Worm (Caenorhabditis elegans) whole organism, late embryonic: ENCODE data around the gene ador-1.

Experiments
- C38D4.7 ChIP-seq: fragments of 200-800 bp; sonication (Bioruptor generic); optimal IDR thresholded peaks from 2 replicates; lab custom pipeline; 2018; ENCODE audit warnings: mild to moderate bottlenecking, missing genetic modification characterization, moderate library complexity, missing compliant biosample characterization
- F13H6.1 ChIP-seq: sonication (generic microtip); optimal IDR thresholded peaks from 2 replicates; lab custom pipeline; 2016; ENCODE audit warnings: missing genetic modification characterization, missing compliant biosample characterization
- K02D7.2 ChIP-seq: sonication (generic microtip); optimal IDR thresholded peaks from 2 replicates; lab custom pipeline; 2017; ENCODE audit warnings: mild to moderate bottlenecking, missing genetic modification characterization, missing compliant biosample characterization
- T23F11.4 ChIP-seq: fragments of 200-800 bp; sonication (Bioruptor generic); optimal IDR thresholded peaks from 2 replicates; lab custom pipeline; 2018; ENCODE audit warnings: mild to moderate bottlenecking, missing genetic modification characterization, missing compliant biosample characterization
- Y22D7AL.16 ChIP-seq: sonication (generic microtip); optimal IDR thresholded peaks from 2 replicates; lab custom pipeline; 2016; ENCODE audit warnings: missing genetic modification characterization, missing compliant biosample characterization
- ama-1 ChIP-seq: fragments of 150-350 bp; optimal IDR thresholded peaks from 2 replicates; lab custom pipeline; 2014
- ceh-14 ChIP-seq: sonication (generic microtip); optimal IDR thresholded peaks from 2 replicates; lab custom pipeline; 2016; ENCODE audit warnings: missing genotype, missing genetic modification characterization, missing compliant biosample characterization
- ceh-18 ChIP-seq: sonication (generic microtip); optimal IDR thresholded peaks from 2 replicates; lab custom pipeline; 2016; ENCODE audit warnings: missing genetic modification characterization, missing compliant biosample characterization
- ceh-2 ChIP-seq: sonication (generic microtip); optimal IDR thresholded peaks from 2 replicates; lab custom pipeline; 2016; ENCODE audit warnings: missing genotype, missing genetic modification characterization, missing compliant biosample characterization
- ceh-22 ChIP-seq: sonication (generic microtip); optimal IDR thresholded peaks from 2 replicates; lab custom pipeline; 2017; ENCODE audit warnings: missing biosample characterization, missing genetic modification characterization
- ceh-24 ChIP-seq: sonication (generic microtip); optimal IDR thresholded peaks from 2 replicates; lab custom pipeline; 2016; ENCODE audit warnings: mild to moderate bottlenecking, missing genetic modification characterization, missing compliant biosample characterization
- ceh-30 ChIP-seq: fragments of 150-350 bp; optimal IDR thresholded peaks from 2 replicates; lab custom pipeline; 2014; ENCODE audit warnings: missing biosample characterization, missing genetic modification characterization
- ceh-34 ChIP-seq: sonication (generic microtip); optimal IDR thresholded peaks from 2 replicates; lab custom pipeline; 2016; ENCODE audit warnings: mild to moderate bottlenecking, missing genetic modification characterization, missing compliant biosample characterization
- ceh-48 ChIP-seq: sonication (generic microtip); optimal IDR thresholded peaks from 2 replicates; lab custom pipeline; 2016; ENCODE audit warnings: missing genetic modification characterization, inconsistent platforms, missing compliant biosample characterization
- dmd-4 ChIP-seq: sonication (generic microtip); optimal IDR thresholded peaks from 2 replicates; lab custom pipeline; 2016; ENCODE audit warnings: borderline replicate concordance, missing genetic modification characterization, missing compliant biosample characterization
- dve-1 ChIP-seq: sonication (generic microtip); optimal IDR thresholded peaks from 2 replicates; lab custom pipeline; 2017; ENCODE audit warnings: antibody characterized with exemption, mild to moderate bottlenecking, missing genetic modification characterization, missing compliant biosample characterization
- elt-2 ChIP-seq: sonication (generic microtip); optimal IDR thresholded peaks from 2 replicates; lab custom pipeline; 2016; ENCODE audit warnings: missing genetic modification reagents, missing genetic modification characterization, missing compliant biosample characterization
- elt-4 ChIP-seq: sonication (generic microtip); optimal IDR thresholded peaks from 2 replicates; lab custom pipeline; 2016; ENCODE audit warnings: missing genetic modification characterization, missing compliant biosample characterization
- eyg-1 ChIP-seq: sonication (generic microtip); optimal IDR thresholded peaks from 2 replicates; lab custom pipeline; 2016; ENCODE audit warnings: missing genotype, missing genetic modification characterization, missing compliant biosample characterization
- fkh-10 ChIP-seq: fragments of 150-350 bp; optimal IDR thresholded peaks from 2 replicates; lab custom pipeline; 2014; ENCODE audit warnings: missing biosample characterization, missing genetic modification reagents, missing genetic modification characterization
- fkh-6 ChIP-seq: sonication (generic microtip); optimal IDR thresholded peaks from 2 replicates; lab custom pipeline; 2016; ENCODE audit warnings: missing genetic modification characterization, missing compliant biosample characterization
- hlh-13 ChIP-seq: fragments of 200-800 bp; sonication (Bioruptor generic); optimal IDR thresholded peaks from 2 replicates; lab custom pipeline; 2018; ENCODE audit warnings: mild to moderate bottlenecking, missing genetic modification characterization, missing compliant biosample characterization
- hlh-6 ChIP-seq: sonication (generic microtip); optimal IDR thresholded peaks from 2 replicates; lab custom pipeline; 2016; ENCODE audit warnings: missing genotype, missing genetic modification characterization, missing compliant biosample characterization
- hlh-8 ChIP-seq: sonication (generic microtip); optimal IDR thresholded peaks from 2 replicates; lab custom pipeline; 2016; ENCODE audit warnings: missing genotype, missing genetic modification characterization, missing compliant biosample characterization
- lim-6 ChIP-seq: sonication (generic microtip); optimal IDR thresholded peaks from 2 replicates; lab custom pipeline; 2016; ENCODE audit warnings: missing genetic modification characterization, missing compliant biosample characterization
- lin-11 ChIP-seq: fragments of 200-800 bp; sonication (Bioruptor generic); optimal IDR thresholded peaks from 2 replicates; lab custom pipeline; 2018; ENCODE audit warnings: mild to moderate bottlenecking, missing genetic modification characterization, missing compliant biosample characterization
- madf-2 ChIP-seq: sonication (generic microtip); optimal IDR thresholded peaks from 2 replicates; lab custom pipeline; 2017; ENCODE audit warnings: missing genetic modification characterization, missing compliant biosample characterization
- odd-2 ChIP-seq: sonication (generic microtip); optimal IDR thresholded peaks from 2 replicates; lab custom pipeline; 2017; ENCODE audit warnings: antibody characterized with exemption, mild to moderate bottlenecking, missing genetic modification characterization, missing compliant biosample characterization
- pag-3 ChIP-seq: sonication (generic microtip); optimal IDR thresholded peaks from 2 replicates; lab custom pipeline; 2016; ENCODE audit warnings: missing compliant biosample characterization, missing genetic modification characterization, borderline replicate concordance
- pat-9 ChIP-seq: fragments of 200-800 bp; sonication (Bioruptor generic); optimal IDR thresholded peaks from 2 replicates; lab custom pipeline; 2018; ENCODE audit warnings: mild to moderate bottlenecking, missing genetic modification characterization, moderate library complexity, missing compliant biosample characterization
- pax-1 ChIP-seq: fragments of 150-350 bp; optimal IDR thresholded peaks from 2 replicates; lab custom pipeline; 2014; ENCODE audit warnings: missing biosample characterization, missing genetic modification characterization
- pha-2 ChIP-seq: sonication (generic microtip); optimal IDR thresholded peaks from 2 replicates; lab custom pipeline; 2017; ENCODE audit warnings: mild to moderate bottlenecking, missing genetic modification characterization, missing compliant biosample characterization
- pha-4 ChIP-seq: fragments of 150-350 bp; optimal IDR thresholded peaks from 2 replicates; lab custom pipeline; 2018; ENCODE audit warnings: missing biosample characterization, missing genetic modification reagents, missing genetic modification characterization
- ref-2 ChIP-seq: sonication (generic microtip); optimal IDR thresholded peaks from 2 replicates; lab custom pipeline; 2016; ENCODE audit warnings: missing genetic modification characterization, missing compliant biosample characterization
- rnt-1 ChIP-seq: sonication (generic microtip); optimal IDR thresholded peaks from 2 replicates; lab custom pipeline; 2016; ENCODE audit warnings: missing genetic modification characterization, missing compliant biosample characterization
- sox-2 ChIP-seq: fragments of 200-800 bp; sonication (Bioruptor generic); IDR thresholded peaks from 2 replicates; pipeline ENCODE4 v1.3.6; 2022; ENCODE audit warnings: missing genetic modification reagents, missing genetic modification characterization, missing compliant biosample characterization
- sox-4 ChIP-seq: sonication (generic microtip); optimal IDR thresholded peaks from 2 replicates; lab custom pipeline; 2017; ENCODE audit warnings: mild to moderate bottlenecking, missing genetic modification characterization, inconsistent platforms, missing compliant biosample characterization
- syd-9 ChIP-seq: sonication (generic microtip); optimal IDR thresholded peaks from 2 replicates; lab custom pipeline; 2016; ENCODE audit warnings: mild to moderate bottlenecking, missing genetic modification characterization, moderate library complexity, missing compliant biosample characterization
- tbx-2 ChIP-seq: sonication (generic microtip); optimal IDR thresholded peaks from 2 replicates; lab custom pipeline; 2016; ENCODE audit warnings: missing genetic modification characterization, missing compliant biosample characterization
- tbx-7 ChIP-seq: sonication (generic microtip); optimal IDR thresholded peaks from 2 replicates; lab custom pipeline; 2016; ENCODE audit warnings: missing genotype, missing genetic modification characterization, missing compliant biosample characterization
- unc-3 ChIP-seq, 2 experiments: fragments of 200-800 bp in 1 of 2; sonication (Bioruptor generic) in 1 of 2; sonication (generic microtip) in 1 of 2; conservative IDR thresholded peaks in 1 of 2; optimal IDR thresholded peaks in 1 of 2; 2 replicates each; pipeline versions ENCODE4 v1.3.6 to Lab custom; 2016 to 2022; ENCODE audit warnings: missing compliant biosample characterization in 2 of 2, missing genetic modification characterization in 2 of 2, missing genetic modification reagents in 1 of 2
- unc-42 ChIP-seq: sonication (generic microtip); optimal IDR thresholded peaks from 2 replicates; lab custom pipeline; 2016; ENCODE audit warnings: missing genotype, missing genetic modification characterization, missing compliant biosample characterization
- unc-55 ChIP-seq: sonication (generic microtip); optimal IDR thresholded peaks from 2 replicates; lab custom pipeline; 2017; ENCODE audit warnings: missing biosample characterization, missing genetic modification reagents, missing genetic modification characterization
- unc-86 ChIP-seq: sonication (generic microtip); optimal IDR thresholded peaks from 2 replicates; lab custom pipeline; 2016; ENCODE audit warnings: missing genetic modification characterization, missing compliant biosample characterization
- zip-5 ChIP-seq: sonication (generic microtip); optimal IDR thresholded peaks from 2 replicates; lab custom pipeline; 2016; ENCODE audit warnings: missing genetic modification characterization, missing compliant biosample characterization

Gene ador-1

DNA sequence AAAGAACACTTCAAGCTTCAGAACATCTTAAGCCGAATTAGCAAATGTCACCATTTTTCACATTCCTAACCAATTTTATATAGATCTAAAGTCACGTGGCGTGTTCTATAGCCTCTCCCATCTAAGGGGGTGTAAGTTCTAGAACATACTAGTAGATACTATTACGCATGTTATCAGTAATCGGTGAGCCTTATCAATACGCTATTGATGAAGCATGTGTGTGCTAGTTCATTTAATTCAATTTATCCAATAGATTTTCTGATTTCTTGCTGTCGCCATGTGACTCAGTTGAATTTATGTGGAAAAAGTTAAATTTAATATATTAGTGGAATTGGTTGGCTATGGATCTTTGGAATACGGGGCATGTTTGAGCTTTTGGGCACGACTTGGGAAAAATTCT, 3.8 kb upstream of the ador-1 start:
- TF ChIP-seq hlh-13 (GFP tag; lab: Kevin White, UChicago), result no peak
- no peak for TF ChIP-seq pat-9

DNA sequence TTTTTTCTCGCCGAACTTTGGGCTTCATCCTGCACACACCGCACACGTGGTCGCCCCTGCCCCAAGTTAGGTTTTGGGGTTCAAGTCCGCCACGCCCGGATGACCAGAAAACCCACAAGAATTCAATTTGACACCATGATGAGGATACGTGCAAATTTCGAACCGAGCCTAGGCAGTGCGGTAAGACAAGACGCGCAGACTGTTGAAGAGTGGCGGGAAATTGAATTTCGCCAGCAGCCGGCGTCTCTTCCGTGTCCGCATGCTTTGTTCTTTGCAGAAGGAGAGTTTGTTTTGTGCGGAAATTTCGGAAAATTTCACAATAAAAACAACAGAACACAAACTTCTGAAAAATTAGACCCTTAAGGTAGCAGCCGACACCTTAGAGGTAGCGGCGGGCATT, 2.7 kb downstream of the ador-1 start:
- TF ChIP-seq elt-4 (tag; lab: Kevin White, UChicago) (no peak), unc-42 (tag; lab: Kevin White, UChicago) (peak; percentile 92), ceh-24 (no peak), ceh-2 (tag; lab: Kevin White, UChicago) (no peak)
- TF ChIP-seq, all 69 proteins: peak for 1

DNA sequence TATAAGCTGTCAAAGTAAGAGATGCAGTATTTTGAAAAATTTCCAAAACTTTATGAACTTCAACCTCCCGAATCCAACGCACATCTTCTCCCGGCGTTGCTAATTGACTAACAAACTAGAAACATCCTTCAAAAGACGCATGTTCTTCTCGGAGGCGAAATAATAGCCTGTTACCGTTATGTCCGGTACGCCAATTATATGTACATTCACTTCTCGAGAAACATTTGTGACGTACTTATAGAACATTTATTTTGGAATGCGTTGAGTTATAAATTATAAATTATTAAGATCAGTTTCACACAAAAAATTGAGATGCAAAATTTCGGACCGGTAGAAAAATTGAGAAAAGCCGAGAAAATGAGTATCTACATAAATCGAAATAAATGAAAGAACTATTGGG, 5.7 kb downstream of the ador-1 start, which contains the start of gene T21B4.3:
T21B4.3 (minus strand) TSS at position 101 of the 400 bp plus-strand sequence.
- TF ChIP-seq C38D4.7, result no peak

DNA sequence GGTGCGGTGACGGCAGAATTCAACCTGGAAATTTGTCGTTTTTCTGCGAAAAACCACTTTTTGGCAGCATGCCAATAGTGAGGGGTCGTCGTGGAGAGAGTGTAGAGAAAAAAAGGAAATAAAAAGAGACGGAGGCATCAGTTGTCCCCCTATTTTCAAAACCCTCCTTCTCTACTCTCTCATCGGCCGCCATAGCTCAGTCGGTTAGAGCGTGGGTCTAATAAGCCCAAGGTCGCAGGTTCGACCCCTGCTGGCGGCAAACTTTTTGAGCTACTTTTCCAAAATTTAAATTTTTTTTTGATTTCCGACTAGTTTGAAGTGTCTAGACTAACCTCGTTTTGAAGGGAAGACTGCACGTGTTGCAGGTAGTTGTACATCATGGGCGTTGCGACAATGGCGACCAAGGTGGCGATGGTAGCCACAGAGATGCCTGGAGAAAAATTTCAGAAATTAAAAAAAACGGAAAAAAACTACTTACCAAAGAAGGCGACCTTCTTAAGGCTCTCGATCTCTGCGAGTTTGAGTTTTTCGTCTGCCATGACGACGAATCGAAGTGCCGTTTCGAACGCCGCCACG, 8.0 kb downstream of the ador-1 start, which contains the start of gene col-85:
col-85 (minus strand) TSS at position 540 of the 576 bp plus-strand sequence.
- TF ChIP-seq T23F11.4 (GFP tag; lab: Kevin White, UChicago) (peak; percentile 97), ceh-18 (tag; lab: Kevin White, UChicago) (peak; percentile 86), ama-1 (lab: Kevin White, UChicago) (no peak), ceh-30 (peak; percentile 3), tbx-2 (peak; percentile 92), rnt-1 (peak; percentile 89), ref-2 (tag; lab: Kevin White, UChicago) (peak; percentile 89), K02D7.2 (peak; percentile 95), unc-42 (tag; lab: Kevin White, UChicago) (peak; percentile 84), madf-2 (peak; percentile 93), fkh-10 (GFP tag; lab: Kevin White, UChicago) (peak; percentile 52), ceh-24 (peak; percentile 90), dmd-4 (peak; percentile 94), pha-2 (tag; lab: Kevin White, UChicago) (peak; percentile 94), pat-9 (peak; percentile 94), zip-5 (tag; lab: Kevin White, UChicago) (peak; percentile 83), ceh-22 (tag; lab: Kevin White, UChicago) (no peak), pha-4 (tag; lab: Kevin White, UChicago) (no peak), ceh-34 (tag; lab: Kevin White, UChicago) (peak; percentile 92), odd-2 (tag; lab: Kevin White, UChicago) (peak; percentile 79), unc-3 (GFP tag; conservative IDR thresholded peaks at IDR 0.05; lab: Robert Waterston, UW) (peak; percentile 94), unc-3 (tag; optimal IDR thresholded peaks at IDR 0.05; lab: Kevin White, UChicago) (peak; percentile 94), syd-9 (tag; lab: Kevin White, UChicago) (peak; percentile 93), unc-86 (tag; lab: Kevin White, UChicago) (peak; percentile 84), hlh-6 (tag; lab: Kevin White, UChicago) (peak; percentile 95), unc-55 (GFP tag; lab: Kevin White, UChicago) (no peak), eyg-1 (tag; lab: Kevin White, UChicago) (peak; percentile 68), ceh-48 (tag; lab: Kevin White, UChicago) (peak; percentile 86), tbx-7 (tag; lab: Kevin White, UChicago) (peak; percentile 43), lim-6 (tag; lab: Kevin White, UChicago) (peak; percentile 84), dve-1 (peak; percentile 81), ceh-2 (tag; lab: Kevin White, UChicago) (peak; percentile 88), ceh-14 (tag; lab: Kevin White, UChicago) (peak; percentile 96), lin-11 (tag; lab: Kevin White, UChicago) (peak; percentile 87), Y22D7AL.16 (tag; lab: Kevin White, UChicago) (peak; percentile 94), pax-1 (no peak), sox-2 (peak; percentile 92), sox-4 (tag; lab: Kevin White, UChicago) (peak; percentile 97), F13H6.1 (peak; percentile 85), fkh-6 (tag; lab: Kevin White, UChicago) (peak; percentile 95), hlh-8 (tag; lab: Kevin White, UChicago) (peak; percentile 90), pag-3 (tag; lab: Kevin White, UChicago) (peak; percentile 89), elt-2 (tag; lab: Kevin White, UChicago) (peak; percentile 96)
